Worm (Caenorhabditis elegans) whole organism, young adult: ENCODE measurements around the gene snf-9.

Experiments used
- B0019.2 ChIP-seq: fragments of 200-800 bp; sonication (Bioruptor generic); conservative IDR thresholded peaks from 2 replicates; pipeline ENCODE4 v1.3.6; 2022; ENCODE audit warnings: missing genetic modification reagents, missing genetic modification characterization, missing compliant biosample characterization
- B0261.1 ChIP-seq: sonication (generic microtip); optimal IDR thresholded peaks from 2 replicates; lab custom pipeline; 2016; ENCODE audit warnings: mild to moderate bottlenecking, missing genetic modification characterization, moderate library complexity, missing compliant biosample characterization
- B0336.3 ChIP-seq: fragments of 200-800 bp; sonication (Bioruptor generic); IDR thresholded peaks from 2 replicates; pipeline ENCODE4 v1.3.6; 2022; ENCODE audit warnings: missing genetic modification characterization, missing compliant biosample characterization
- C06A6.2 ChIP-seq: fragments of 200-800 bp; sonication (Bioruptor generic); conservative IDR thresholded peaks from 2 replicates; pipeline ENCODE4 v1.3.6; 2022; ENCODE audit warnings: missing genetic modification characterization, missing compliant biosample characterization
- F22D6.2 ChIP-seq: sonication (generic microtip); optimal IDR thresholded peaks from 2 replicates; lab custom pipeline; 2016; ENCODE audit warnings: mild to moderate bottlenecking, missing genetic modification characterization, missing compliant biosample characterization
- F23B12.7 ChIP-seq: sonication (generic microtip); optimal IDR thresholded peaks from 2 replicates; lab custom pipeline; 2017; ENCODE audit warnings: missing genetic modification characterization, mild to moderate bottlenecking, missing compliant biosample characterization, antibody characterized with exemption, moderate library complexity; ENCODE audit not compliant: insufficient read depth
- F39B2.1 ChIP-seq: fragments of 200-800 bp; sonication (Bioruptor generic); IDR thresholded peaks from 2 replicates; pipeline ENCODE4 v1.3.6; 2022; ENCODE audit warnings: missing genetic modification reagents, missing genetic modification characterization, missing compliant biosample characterization
- F57A8.1 ChIP-seq: fragments of 200-800 bp; sonication (Bioruptor generic); optimal IDR thresholded peaks from 2 replicates; lab custom pipeline; 2018; ENCODE audit warnings: mild to moderate bottlenecking, missing genetic modification characterization, moderate library complexity, missing compliant biosample characterization
- K11D2.4 ChIP-seq: fragments of 200-800 bp; sonication (Bioruptor generic); IDR thresholded peaks from 2 replicates; pipeline ENCODE4 v1.3.6; 2022; ENCODE audit warnings: missing genetic modification reagents, missing genetic modification characterization, missing compliant biosample characterization
- K12H6.12 ChIP-seq: fragments of 200-800 bp; sonication (Bioruptor generic); optimal IDR thresholded peaks from 2 replicates; lab custom pipeline; 2018; ENCODE audit warnings: mild to moderate bottlenecking, missing genetic modification characterization, missing compliant biosample characterization
- ZK185.1 ChIP-seq: sonication (generic microtip); optimal IDR thresholded peaks from 2 replicates; lab custom pipeline; 2016; ENCODE audit warnings: mild to moderate bottlenecking, missing genetic modification characterization, missing compliant biosample characterization; ENCODE audit not compliant: poor library complexity, severe bottlenecking
- attf-5 ChIP-seq: fragments of 200-800 bp; sonication (Bioruptor generic); optimal IDR thresholded peaks from 2 replicates; lab custom pipeline; 2018; ENCODE audit warnings: mild to moderate bottlenecking, missing genetic modification characterization, missing compliant biosample characterization
- bed-1 ChIP-seq: fragments of 200-800 bp; sonication (Bioruptor generic); IDR thresholded peaks from 2 replicates; pipeline ENCODE4 v1.3.6; 2022; ENCODE audit warnings: missing genetic modification reagents, missing genetic modification characterization, missing compliant biosample characterization
- dox-1 ChIP-seq: fragments of 200-800 bp; sonication (Bioruptor generic); IDR thresholded peaks from 2 replicates; pipeline ENCODE4 v1.3.6; 2022; ENCODE audit warnings: missing genetic modification reagents, missing genetic modification characterization, missing compliant biosample characterization
- dpff-1 ChIP-seq: sonication (generic microtip); optimal IDR thresholded peaks from 2 replicates; lab custom pipeline; 2017; ENCODE audit warnings: mild to moderate bottlenecking, missing genetic modification characterization, missing compliant biosample characterization
- efl-1 ChIP-seq: fragments of 150-350 bp; optimal IDR thresholded peaks from 2 replicates; lab custom pipeline; 2014; ENCODE audit warnings: missing biosample characterization, missing genetic modification reagents, missing genetic modification characterization
- egl-18 ChIP-seq: fragments of 200-800 bp; sonication (Bioruptor generic); IDR thresholded peaks from 2 replicates; pipeline ENCODE4 v1.3.6; 2022; ENCODE audit warnings: missing genetic modification reagents, missing genetic modification characterization, missing compliant biosample characterization
- egl-44 ChIP-seq: fragments of 200-800 bp; sonication (Bioruptor generic); IDR thresholded peaks from 2 replicates; pipeline ENCODE4 v1.3.6; 2022; ENCODE audit warnings: missing genetic modification reagents, missing genetic modification characterization, missing compliant biosample characterization
- hmg-1.2 ChIP-seq: fragments of 200-800 bp; sonication (Bioruptor generic); IDR thresholded peaks from 2 replicates; pipeline ENCODE4 v1.3.6; 2022; ENCODE audit warnings: missing genetic modification reagents, missing genetic modification characterization, missing compliant biosample characterization
- hmg-20 ChIP-seq: fragments of 200-800 bp; sonication (Bioruptor generic); IDR thresholded peaks from 2 replicates; pipeline ENCODE4 v1.3.6; 2022; ENCODE audit warnings: missing genetic modification reagents, missing genetic modification characterization, missing compliant biosample characterization
- lag-1 ChIP-seq: fragments of 200-800 bp; sonication (Bioruptor generic); IDR thresholded peaks from 2 replicates; pipeline ENCODE4 v1.3.6; 2022; ENCODE audit warnings: missing genetic modification reagents, missing genetic modification characterization, missing compliant biosample characterization
- let-526 ChIP-seq: fragments of 200-800 bp; sonication (Bioruptor generic); IDR thresholded peaks from 2 replicates; pipeline ENCODE4 v1.3.6; 2022; ENCODE audit warnings: missing genetic modification reagents, missing genetic modification characterization, missing compliant biosample characterization
- lin-26 ChIP-seq: fragments of 200-800 bp; sonication (Bioruptor generic); IDR thresholded peaks from 2 replicates; pipeline ENCODE4 v1.3.6; 2022; ENCODE audit warnings: missing genetic modification reagents, missing genetic modification characterization, missing compliant biosample characterization
- lin-40 ChIP-seq: sonication (generic microtip); optimal IDR thresholded peaks from 2 replicates; lab custom pipeline; 2016; ENCODE audit warnings: missing genetic modification characterization, mild to moderate bottlenecking, missing compliant biosample characterization, missing genotype, missing genetic modification reagents
- lir-1 ChIP-seq: fragments of 200-800 bp; sonication (Bioruptor generic); conservative IDR thresholded peaks from 2 replicates; pipeline ENCODE4 v1.3.6; 2022; ENCODE audit warnings: missing genetic modification reagents, missing genetic modification characterization, missing compliant biosample characterization
- madf-8 ChIP-seq: fragments of 200-800 bp; sonication (Bioruptor generic); conservative IDR thresholded peaks from 2 replicates; pipeline ENCODE4 v1.3.6; 2022; ENCODE audit warnings: missing genetic modification reagents, missing genetic modification characterization, missing compliant biosample characterization
- mel-28 ChIP-seq: sonication (generic microtip); optimal IDR thresholded peaks from 2 replicates; lab custom pipeline; 2016; ENCODE audit warnings: borderline replicate concordance, mild to moderate bottlenecking, missing genetic modification characterization, missing compliant biosample characterization
- nhr-120 ChIP-seq: fragments of 200-800 bp; sonication (Bioruptor generic); IDR thresholded peaks from 2 replicates; pipeline ENCODE4 v1.3.6; 2022; ENCODE audit warnings: missing genetic modification characterization, missing compliant biosample characterization
- nhr-80 ChIP-seq: sonication (generic microtip); optimal IDR thresholded peaks from 2 replicates; lab custom pipeline; 2016; ENCODE audit warnings: missing genetic modification characterization, missing compliant biosample characterization
- nhr-90 ChIP-seq: sonication (generic microtip); optimal IDR thresholded peaks from 2 replicates; lab custom pipeline; 2016; ENCODE audit warnings: missing genotype, mild to moderate bottlenecking, missing genetic modification characterization, missing compliant biosample characterization
- repo-1 ChIP-seq: sonication (generic microtip); optimal IDR thresholded peaks from 2 replicates; lab custom pipeline; 2017; ENCODE audit warnings: mild to moderate bottlenecking, missing genetic modification characterization, missing compliant biosample characterization
- snpc-1.1 ChIP-seq: sonication (generic microtip); optimal IDR thresholded peaks from 2 replicates; lab custom pipeline; 2017; ENCODE audit warnings: missing genetic modification characterization, mild to moderate bottlenecking, missing compliant biosample characterization, antibody characterized with exemption, moderate library complexity, missing genotype, missing genetic modification reagents; ENCODE audit not compliant: insufficient read depth
- snpc-1.3 ChIP-seq: sonication (generic microtip); optimal IDR thresholded peaks from 2 replicates; lab custom pipeline; 2017; ENCODE audit warnings: missing genetic modification characterization, mild to moderate bottlenecking, missing compliant biosample characterization, antibody characterized with exemption, moderate library complexity, missing genotype, missing genetic modification reagents; ENCODE audit not compliant: insufficient read depth
- snpc-3.4 ChIP-seq: sonication (generic microtip); optimal IDR thresholded peaks from 2 replicates; lab custom pipeline; 2017; ENCODE audit warnings: missing genetic modification characterization, mild to moderate bottlenecking, missing compliant biosample characterization, antibody characterized with exemption, moderate library complexity, missing genotype, missing genetic modification reagents
- sptf-2 ChIP-seq: fragments of 200-800 bp; sonication (Bioruptor generic); optimal IDR thresholded peaks from 2 replicates; lab custom pipeline; 2018; ENCODE audit warnings: mild to moderate bottlenecking, missing genetic modification characterization, missing compliant biosample characterization
- tbp1 ChIP-seq: fragments of 200-800 bp; sonication (Bioruptor generic); optimal IDR thresholded peaks from 2 replicates; lab custom pipeline; 2018; ENCODE audit warnings: mild to moderate bottlenecking, missing genetic modification characterization, missing compliant biosample characterization
- unc-130 ChIP-seq: sonication (generic microtip); optimal IDR thresholded peaks from 2 replicates; lab custom pipeline; 2016; ENCODE audit warnings: missing genetic modification reagents, missing genetic modification characterization, missing compliant biosample characterization
- zfh-2 ChIP-seq: fragments of 200-800 bp; sonication (Bioruptor generic); conservative IDR thresholded peaks from 2 replicates; pipeline ENCODE4 v1.3.6; 2022; ENCODE audit warnings: missing genetic modification reagents, missing genetic modification characterization, missing compliant biosample characterization
- zim-3 ChIP-seq: sonication (generic microtip); optimal IDR thresholded peaks from 2 replicates; lab custom pipeline; 2017; ENCODE audit warnings: mild to moderate bottlenecking, missing genetic modification characterization, moderate library complexity, missing compliant biosample characterization
- ztf-22 ChIP-seq: fragments of 200-800 bp; sonication (Bioruptor generic); optimal IDR thresholded peaks from 2 replicates; lab custom pipeline; 2018; ENCODE audit warnings: mild to moderate bottlenecking, missing genetic modification characterization, moderate library complexity, missing compliant biosample characterization
- ztf-25 ChIP-seq: fragments of 200-800 bp; sonication (Bioruptor generic); IDR thresholded peaks from 2 replicates; pipeline ENCODE4 v1.3.6; 2022; ENCODE audit warnings: missing genetic modification reagents, missing genetic modification characterization, missing compliant biosample characterization
- ztf-6 ChIP-seq: fragments of 200-800 bp; sonication (Bioruptor generic); IDR thresholded peaks from 2 replicates; pipeline ENCODE4 v1.3.6; 2022; ENCODE audit warnings: missing genetic modification reagents, missing genetic modification characterization, missing compliant biosample characterization

The snf-9 gene

ce11 chrIV:17263714-17264113 is 48.2 kb upstream of the snf-9 start (continued):
- TF ChIP-seq K12H6.12 (tag; lab: Kevin White, UChicago) (no peak), F39B2.1 (GFP tag; lab: Robert Waterston, UW) (no peak), sptf-2 (GFP tag; lab: Kevin White, UChicago) (no peak), efl-1 (no peak), lag-1 (GFP tag; lab: Robert Waterston, UW) (no peak), hmg-1.2 (GFP tag; lab: Robert Waterston, UW) (peak; percentile 32; the same call in 1 of the 2 replicates), let-526 (GFP tag; lab: Robert Waterston, UW) (no peak), ztf-22 (GFP tag; lab: Kevin White, UChicago) (peak; percentile 66), dox-1 (GFP tag; lab: Robert Waterston, UW) (peak; percentile 39; the same call in 1 of the 2 replicates), nhr-80 (peak; percentile 93), lin-26 (GFP tag; lab: Robert Waterston, UW) (no peak), ztf-6 (GFP tag; lab: Robert Waterston, UW) (no peak), B0019.2 (no peak), lin-40 (tag; lab: Kevin White, UChicago) (peak; percentile 40), C06A6.2 (GFP tag; lab: Robert Waterston, UW) (no peak), B0261.1 (no peak), tbp1 (GFP tag; lab: Kevin White, UChicago) (peak; percentile 43), nhr-120 (no peak), F57A8.1 (GFP tag; lab: Kevin White, UChicago) (no peak), snpc-1.1 (tag; lab: Kevin White, UChicago) (no peak), F22D6.2 (tag; lab: Kevin White, UChicago) (no peak), hmg-20 (GFP tag; lab: Robert Waterston, UW) (no peak), nhr-90 (peak; percentile 6), ZK185.1 (tag; lab: Kevin White, UChicago) (no peak), lir-1 (no peak), dpff-1 (no peak), egl-18 (GFP tag; lab: Robert Waterston, UW) (no peak), madf-8 (GFP tag; lab: Robert Waterston, UW) (no peak), zfh-2 (GFP tag; lab: Robert Waterston, UW) (no peak), egl-44 (GFP tag; lab: Robert Waterston, UW) (no peak), bed-1 (no peak), attf-5 (GFP tag; lab: Kevin White, UChicago) (peak; percentile 50), F23B12.7 (tag; lab: Kevin White, UChicago) (peak; percentile 54)

DNA sequence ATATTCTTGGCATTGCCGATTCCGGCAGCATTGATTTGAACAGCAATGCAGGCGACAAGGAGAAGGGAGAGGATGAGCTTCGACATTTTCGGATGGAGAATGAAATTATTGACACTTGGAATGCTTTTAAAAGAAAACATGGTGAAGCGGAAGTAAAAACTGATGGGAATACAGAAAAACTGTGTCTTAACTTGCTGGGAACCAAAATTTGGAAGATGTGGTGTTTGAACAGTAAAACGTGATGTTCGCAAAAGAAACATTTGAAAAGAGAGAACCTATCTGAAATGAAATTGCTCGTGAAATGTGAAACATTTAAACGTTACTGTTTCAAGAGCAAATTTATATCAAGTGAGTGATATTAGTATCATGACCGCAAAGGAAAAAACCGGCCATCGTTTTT is 47.2 kb upstream of the snf-9 start, which contains the start of gene F26D10.13:
F26D10.13 (minus strand) TSS at position 101 of the 400 bp plus-strand sequence.
- TF ChIP-seq repo-1 (no peak), B0019.2 (no peak), snpc-1.3 (no peak), unc-130 (no peak)

ce11 chrIV:17265279-17265678 is 46.7 kb upstream of the snf-9 start, which contains the start of gene str-187:
str-187 (plus strand) TSS chrIV:17265579.
- no peak for TF ChIP-seq ztf-6 (GFP tag; lab: Robert Waterston, UW)
- TF ChIP-seq mel-28 (tag; lab: Kevin White, UChicago): no peak
- no peak for TF ChIP-seq ztf-25
- TF ChIP-seq B0336.3: no peak
- no peak for TF ChIP-seq snpc-3.4 (tag; lab: Kevin White, UChicago)
- no peak for TF ChIP-seq zim-3 (tag; lab: Kevin White, UChicago)
- no peak for TF ChIP-seq snpc-1.1 (tag; lab: Kevin White, UChicago)
- no peak for TF ChIP-seq K11D2.4 (GFP tag; lab: Robert Waterston, UW)
